Worm (Caenorhabditis elegans) whole organism, young adult: Measurements from ENCODE around the gene abu-14.

ENCODE experiments used
- aptf-2 ChIP-seq: fragments of 200-800 bp; sonication (Bioruptor generic); conservative IDR thresholded peaks from 2 replicates; pipeline ENCODE4 v1.3.6; 2022; ENCODE audit warnings: missing genetic modification reagents, missing genetic modification characterization, missing compliant biosample characterization
- dox-1 ChIP-seq: fragments of 200-800 bp; sonication (Bioruptor generic); IDR thresholded peaks from 2 replicates; pipeline ENCODE4 v1.3.6; 2022; ENCODE audit warnings: missing genetic modification reagents, missing genetic modification characterization, missing compliant biosample characterization
- hlh-26 ChIP-seq: fragments of 200-800 bp; sonication (Bioruptor generic); conservative IDR thresholded peaks from 2 replicates; pipeline ENCODE4 v1.3.6; 2022; ENCODE audit warnings: missing genetic modification reagents, missing genetic modification characterization, missing compliant biosample characterization
- madf-3 ChIP-seq: fragments of 200-800 bp; sonication (Bioruptor generic); IDR thresholded peaks from 2 replicates; pipeline ENCODE4 v1.3.6; 2022; ENCODE audit warnings: missing genetic modification reagents, missing genetic modification characterization, missing compliant biosample characterization
- madf-8 ChIP-seq: fragments of 200-800 bp; sonication (Bioruptor generic); conservative IDR thresholded peaks from 2 replicates; pipeline ENCODE4 v1.3.6; 2022; ENCODE audit warnings: missing genetic modification reagents, missing genetic modification characterization, missing compliant biosample characterization

DNA sequence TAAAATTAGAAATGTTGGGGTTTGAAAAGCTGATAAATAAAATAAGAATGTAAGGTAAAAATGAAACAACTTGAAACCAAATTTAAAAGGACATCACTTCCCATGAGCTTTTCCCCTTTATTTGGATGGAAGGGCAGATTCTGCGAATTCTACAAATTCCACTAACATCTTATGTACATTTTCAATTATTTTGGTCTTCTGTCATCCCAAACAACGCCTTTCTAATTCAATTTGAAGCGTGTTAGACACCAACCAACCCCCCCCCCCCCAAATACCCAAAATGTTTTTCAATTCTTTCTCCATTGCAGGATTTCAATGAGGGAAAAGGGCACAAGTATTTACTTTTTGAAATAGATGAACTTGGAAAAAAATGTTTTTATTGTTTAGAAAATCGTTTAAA is 38.7 kb upstream of the abu-14 start:
- TF ChIP-seq hlh-26 (GFP tag; lab: Robert Waterston, UW) (no peak), dox-1 (no peak), madf-8 (GFP tag; lab: Robert Waterston, UW) (no peak), madf-3 (GFP tag; lab: Robert Waterston, UW) (no peak), aptf-2 (GFP tag; lab: Robert Waterston, UW) (no peak)
